Worm (Caenorhabditis elegans) whole organism, L4 larva: ENCODE measurements around the gene fmo-4.

Experiments
- D1046.2 ChIP-seq: fragments of 200-800 bp; sonication (Bioruptor generic); IDR thresholded peaks from 2 replicates; pipeline ENCODE4 v1.3.6; 2022; ENCODE audit warnings: missing genetic modification characterization, missing compliant biosample characterization
- F37D6.2 ChIP-seq: sonication (generic microtip); optimal IDR thresholded peaks from 2 replicates; lab custom pipeline; 2016; ENCODE audit warnings: mild to moderate bottlenecking, missing genetic modification characterization, missing compliant biosample characterization
- T26A8.4 ChIP-seq: fragments of 200-800 bp; sonication (Bioruptor generic); IDR thresholded peaks from 2 replicates; pipeline ENCODE4 v1.3.6; 2022; ENCODE audit warnings: missing genetic modification characterization, missing compliant biosample characterization
- Y75B8A.6 ChIP-seq: fragments of 200-800 bp; sonication (Bioruptor generic); IDR thresholded peaks from 2 replicates; pipeline ENCODE4 v1.3.6; 2022; ENCODE audit warnings: missing genetic modification reagents, missing genetic modification characterization, missing compliant biosample characterization
- aly-2 ChIP-seq: sonication (generic microtip); optimal IDR thresholded peaks from 2 replicates; lab custom pipeline; 2018; ENCODE audit warnings: missing biosample characterization, missing genetic modification characterization
- ama-1 ChIP-seq: fragments of 150-350 bp; optimal IDR thresholded peaks from 2 replicates; lab custom pipeline; 2014; ENCODE audit warnings: inconsistent platforms, mixed read lengths
- ceh-28 ChIP-seq: fragments of 150-350 bp; optimal IDR thresholded peaks from 2 replicates; lab custom pipeline; 2014; ENCODE audit warnings: missing biosample characterization, missing genetic modification reagents, missing genetic modification characterization
- ceh-32 ChIP-seq: sonication (generic microtip); optimal IDR thresholded peaks from 2 replicates; lab custom pipeline; 2016; ENCODE audit warnings: mild to moderate bottlenecking, missing genetic modification characterization, missing compliant biosample characterization; ENCODE audit not compliant: poor library complexity
- ceh-44 ChIP-seq: fragments of 200-800 bp; sonication (Bioruptor generic); IDR thresholded peaks from 2 replicates; pipeline ENCODE4 v1.3.6; 2022; ENCODE audit warnings: missing genetic modification reagents, missing genetic modification characterization, missing compliant biosample characterization
- ceh-62 ChIP-seq: sonication (generic microtip); optimal IDR thresholded peaks from 2 replicates; lab custom pipeline; 2017; ENCODE audit warnings: missing biosample characterization, missing genetic modification characterization
- ces-1 ChIP-seq: fragments of 150-350 bp; sonication (generic microtip); optimal IDR thresholded peaks from 4 replicates; lab custom pipeline; 2014; ENCODE audit warnings: missing biosample characterization, missing genetic modification reagents, missing genetic modification characterization
- daf-12 ChIP-seq: fragments of 150-350 bp; optimal IDR thresholded peaks from 2 replicates; lab custom pipeline; 2014; ENCODE audit warnings: missing biosample characterization, missing genetic modification reagents, missing genetic modification characterization
- dpl-1 ChIP-seq: fragments of 150-350 bp; optimal IDR thresholded peaks from 2 replicates; lab custom pipeline; 2014; ENCODE audit warnings: missing biosample characterization, missing genetic modification reagents, missing genetic modification characterization
- dve-1 ChIP-seq: sonication (generic microtip); optimal IDR thresholded peaks from 2 replicates; lab custom pipeline; 2017; ENCODE audit warnings: antibody characterized with exemption, mild to moderate bottlenecking, missing genetic modification characterization, missing compliant biosample characterization; ENCODE audit not compliant: insufficient read depth
- egl-27 ChIP-seq: sonication (generic microtip); optimal IDR thresholded peaks from 3 replicates; lab custom pipeline; 2017; ENCODE audit warnings: missing biosample characterization, missing genetic modification reagents, missing genetic modification characterization
- egl-43 ChIP-seq: fragments of 200-800 bp; sonication (Bioruptor generic); IDR thresholded peaks from 2 replicates; pipeline ENCODE4 v1.3.6; 2022; ENCODE audit warnings: missing genetic modification reagents, missing genetic modification characterization, missing compliant biosample characterization
- fos-1 ChIP-seq: fragments of 150-350 bp; optimal IDR thresholded peaks from 2 replicates; lab custom pipeline; 2014; ENCODE audit warnings: missing biosample characterization, missing genetic modification characterization
- gei-8 ChIP-seq: fragments of 200-800 bp; sonication (Bioruptor generic); optimal IDR thresholded peaks from 2 replicates; lab custom pipeline; 2018; ENCODE audit warnings: mild to moderate bottlenecking, missing genetic modification characterization, missing compliant biosample characterization
- hif-1 ChIP-seq, 2 experiments: sonication (generic microtip); optimal IDR thresholded peaks; 2 replicates each; lab custom pipeline; 2016 to 2017; ENCODE audit warnings: missing compliant biosample characterization in 2 of 2, missing genetic modification characterization in 2 of 2, missing genetic modification reagents in 2 of 2, missing genotype in 2 of 2, mild to moderate bottlenecking in 1 of 2
- hlh-11 ChIP-seq: fragments of 200-800 bp; sonication (Bioruptor generic); optimal IDR thresholded peaks from 2 replicates; lab custom pipeline; 2018; ENCODE audit warnings: mild to moderate bottlenecking, missing genetic modification characterization, missing compliant biosample characterization
- hlh-30 ChIP-seq: sonication (generic microtip); optimal IDR thresholded peaks from 2 replicates; lab custom pipeline; 2017; ENCODE audit warnings: antibody characterized with exemption, mild to moderate bottlenecking, missing genetic modification characterization, missing compliant biosample characterization; ENCODE audit not compliant: insufficient read depth
- jun-1 ChIP-seq: fragments of 150-350 bp; optimal IDR thresholded peaks from 2 replicates; lab custom pipeline; 2014; ENCODE audit warnings: missing biosample characterization, missing genetic modification reagents, missing genetic modification characterization
- lim-7 ChIP-seq: fragments of 200-800 bp; sonication (Bioruptor generic); IDR thresholded peaks from 2 replicates; pipeline ENCODE4 v1.3.6; 2022; ENCODE audit warnings: missing genetic modification characterization, missing compliant biosample characterization
- lin-1 ChIP-seq: fragments of 200-800 bp; sonication (Bioruptor generic); IDR thresholded peaks from 2 replicates; pipeline ENCODE4 v1.3.6; 2022; ENCODE audit warnings: missing genetic modification reagents, missing genetic modification characterization, missing compliant biosample characterization
- lir-3 ChIP-seq: sonication (generic microtip); optimal IDR thresholded peaks from 2 replicates; lab custom pipeline; 2016; ENCODE audit warnings: mild to moderate bottlenecking, missing genetic modification characterization, missing compliant biosample characterization
- lsy-2 ChIP-seq, 2 experiments: fragments of 150-350 bp in 1 of 2; sonication (generic microtip) in 1 of 2; optimal IDR thresholded peaks; 2 replicates each; lab custom pipeline; 2014 to 2017; ENCODE audit warnings: missing biosample characterization in 2 of 2, missing genetic modification characterization in 2 of 2
- madf-5 ChIP-seq, 2 experiments: fragments of 200-800 bp; sonication (Bioruptor generic); IDR thresholded peaks; 2 replicates each; pipeline ENCODE4 v1.3.6; 2022; ENCODE audit warnings: missing compliant biosample characterization in 2 of 2, missing genetic modification characterization in 2 of 2
- madf-9 ChIP-seq: fragments of 200-800 bp; sonication (Bioruptor generic); conservative IDR thresholded peaks from 2 replicates; pipeline ENCODE4 v1.3.6; 2022; ENCODE audit warnings: missing genetic modification reagents, missing genetic modification characterization, missing compliant biosample characterization
- mdl-1 ChIP-seq, 2 experiments: fragments of 150-350 bp in 1 of 2; sonication (generic microtip) in 1 of 2; optimal IDR thresholded peaks; 2 replicates each; lab custom pipeline; 2014 to 2017; ENCODE audit warnings: missing biosample characterization in 2 of 2, missing genetic modification characterization in 2 of 2
- mxl-2 ChIP-seq: fragments of 200-800 bp; sonication (Bioruptor generic); conservative IDR thresholded peaks from 2 replicates; pipeline ENCODE4 v1.3.6; 2022; ENCODE audit warnings: missing genetic modification reagents, missing genetic modification characterization, missing compliant biosample characterization
- mxl-3 ChIP-seq: fragments of 200-800 bp; sonication (Bioruptor generic); optimal IDR thresholded peaks from 2 replicates; lab custom pipeline; 2018; ENCODE audit warnings: mild to moderate bottlenecking, missing genetic modification characterization, missing compliant biosample characterization
- nhr-10 ChIP-seq: fragments of 150-350 bp; optimal IDR thresholded peaks from 2 replicates; lab custom pipeline; 2014; ENCODE audit warnings: missing biosample characterization, missing genetic modification characterization
- nhr-102 ChIP-seq: sonication (generic microtip); optimal IDR thresholded peaks from 2 replicates; lab custom pipeline; 2016; ENCODE audit warnings: mild to moderate bottlenecking, missing genetic modification characterization, moderate library complexity, missing compliant biosample characterization
- nhr-111 ChIP-seq: fragments of 200-800 bp; sonication (Bioruptor generic); optimal IDR thresholded peaks from 2 replicates; lab custom pipeline; 2018; ENCODE audit warnings: mild to moderate bottlenecking, missing genetic modification characterization, missing compliant biosample characterization
- nhr-237 ChIP-seq: sonication (generic microtip); optimal IDR thresholded peaks from 2 replicates; lab custom pipeline; 2017; ENCODE audit warnings: missing biosample characterization, missing genetic modification characterization
- nhr-25 ChIP-seq: sonication (generic microtip); optimal IDR thresholded peaks from 2 replicates; lab custom pipeline; 2017; ENCODE audit warnings: missing genetic modification characterization, mild to moderate bottlenecking, missing compliant biosample characterization, antibody characterized with exemption, moderate library complexity, borderline replicate concordance; ENCODE audit not compliant: insufficient read depth
- nhr-28 ChIP-seq: fragments of 150-350 bp; optimal IDR thresholded peaks from 2 replicates; lab custom pipeline; 2014; ENCODE audit warnings: missing biosample characterization, missing genetic modification characterization
- nhr-41 ChIP-seq: fragments of 200-800 bp; sonication (Bioruptor generic); IDR thresholded peaks from 2 replicates; pipeline ENCODE4 v1.3.6; 2022; ENCODE audit warnings: missing genetic modification reagents, missing genetic modification characterization, missing compliant biosample characterization
- pqm-1 ChIP-seq: sonication (generic microtip); optimal IDR thresholded peaks from 2 replicates; lab custom pipeline; 2017; ENCODE audit warnings: missing biosample characterization, missing genetic modification characterization
- saeg-2 ChIP-seq: fragments of 200-800 bp; sonication (Bioruptor generic); IDR thresholded peaks from 2 replicates; pipeline ENCODE4 v1.3.6; 2022; ENCODE audit warnings: missing genetic modification reagents, missing genetic modification characterization, missing compliant biosample characterization
- sdz-12 ChIP-seq: fragments of 200-800 bp; sonication (Bioruptor generic); optimal IDR thresholded peaks from 2 replicates; lab custom pipeline; 2018; ENCODE audit warnings: mild to moderate bottlenecking, missing genetic modification characterization, missing compliant biosample characterization
- snpc-1.2 ChIP-seq: fragments of 200-800 bp; sonication (Bioruptor generic); IDR thresholded peaks from 2 replicates; pipeline ENCODE4 v1.3.6; 2022; ENCODE audit warnings: missing genetic modification reagents, missing genetic modification characterization, missing compliant biosample characterization
- unc-130 ChIP-seq: sonication (generic microtip); optimal IDR thresholded peaks from 2 replicates; lab custom pipeline; 2016; ENCODE audit warnings: missing genetic modification reagents, missing genetic modification characterization, missing compliant biosample characterization
- zfp-2 ChIP-seq: sonication (generic microtip); optimal IDR thresholded peaks from 2 replicates; lab custom pipeline; 2016; ENCODE audit warnings: mild to moderate bottlenecking, missing genetic modification characterization, missing compliant biosample characterization
- ztf-11 ChIP-seq: fragments of 150-350 bp; optimal IDR thresholded peaks from 2 replicates; lab custom pipeline; 2014; ENCODE audit warnings: missing biosample characterization, missing genetic modification characterization

Gene fmo-4

ce11 chrV:13611782-13612181, 5.3 kb upstream of the fmo-4 start, which contains the start of gene spig-9:
spig-9 (minus strand) TSS chrV:13611882.
- TF ChIP-seq ceh-28 (no peak), nhr-41 (GFP tag; lab: Robert Waterston, UW) (no peak), pqm-1 (tag; lab: Kevin White, UChicago) (no peak), ceh-32 (tag; lab: Kevin White, UChicago) (no peak), ztf-11 (tag; lab: Kevin White, UChicago) (no peak), madf-9 (GFP tag; lab: Robert Waterston, UW) (no peak), egl-27 (no peak), daf-12 (tag; lab: Kevin White, UChicago) (no peak), unc-130 (GFP tag; lab: Kevin White, UChicago) (no peak), aly-2 (no peak), fos-1 (tag; lab: Kevin White, UChicago) (no peak), madf-5 (GFP tag; IDR thresholded peaks at IDR 0.05; lab: Robert Waterston, UW) (no peak)

- TF ChIP-seq lsy-2 (tag; optimal IDR thresholded peaks at IDR 0.05; lab: Kevin White, UChicago) (no peak), nhr-25 (tag; lab: Kevin White, UChicago) (no peak), sdz-12 (GFP tag; lab: Kevin White, UChicago) (no peak), egl-43 (no peak), nhr-237 (no peak), jun-1 (tag; lab: Kevin White, UChicago) (no peak), zfp-2 (tag; lab: Kevin White, UChicago) (no peak), mxl-2 (no peak), ceh-62 (no peak), nhr-102 (tag; lab: Kevin White, UChicago) (no peak), nhr-28 (tag; lab: Kevin White, UChicago) (no peak), lim-7 (GFP tag; lab: Robert Waterston, UW) (no peak), ama-1 (lab: Kevin White, UChicago) (no peak), aly-2 (no peak), dpl-1 (GFP tag; lab: Kevin White, UChicago) (no peak), F37D6.2 (tag; lab: Kevin White, UChicago) (no peak), lin-1 (GFP tag; lab: Robert Waterston, UW) (no peak), gei-8 (no peak), saeg-2 (GFP tag; lab: Robert Waterston, UW) (no peak), hif-1 (tag; optimal IDR thresholded peaks at IDR 0.05; lab: Kevin White, UChicago) (peak in 1 of 2 experiments; percentile 42), mdl-1 (tag; optimal IDR thresholded peaks at IDR 0.05; lab: Kevin White, UChicago) (peak in 1 of 2 experiments; percentile 4), D1046.2 (GFP tag; lab: Robert Waterston, UW) (0 out of 2 replicates have a peak, but pooled peaks have one; percentile 11), nhr-111 (no peak), mxl-3 (GFP tag; lab: Kevin White, UChicago) (peak; percentile 21), hlh-30 (no peak), hlh-11 (no peak), snpc-1.2 (no peak), dve-1 (no peak), ztf-11 (tag; lab: Kevin White, UChicago) (no peak), ceh-44 (GFP tag; lab: Robert Waterston, UW) (no peak), Y75B8A.6 (GFP tag; lab: Robert Waterston, UW) (no peak), lir-3 (tag; lab: Kevin White, UChicago) (no peak), nhr-10 (tag; lab: Kevin White, UChicago) (no peak), ces-1 (GFP tag; lab: Kevin White, UChicago) (no peak), T26A8.4 (GFP tag; lab: Robert Waterston, UW) (no peak)
These were observed 3.3 kb upstream of the fmo-4 start for ce11 chrV:13609806-13610205.
